Worm (Caenorhabditis elegans): ENCODE data around the gene grl-10.

ce11 chrV:7730488-7730887, 43.9 kb upstream of the grl-10 start:
- TF ChIP-seq W03F9.2 (tag; optimal IDR thresholded peaks at IDR 0.05) (no peak), him-1 (tag; optimal IDR thresholded peaks at IDR 0.05) (no peak)

Data from whole organism, L4/young adult.